Worm (Caenorhabditis elegans): Measurements from ENCODE around the gene spig-7.

spig-7 gene

ce11 chrV:1476284-1476792 is 18.2 kb upstream of the spig-7 start (continued):
- TF ChIP-seq F57A8.1 (GFP tag; optimal IDR thresholded peaks at IDR 0.05) (no peak), snpc-1.1 (tag; optimal IDR thresholded peaks at IDR 0.05; ENCODE audit: insufficient read depth) (no peak), lsl-1 (GFP tag; optimal IDR thresholded peaks at IDR 0.05) (no peak), zim-3 (tag; optimal IDR thresholded peaks at IDR 0.05) (no peak), bed-2 (GFP tag; IDR thresholded peaks at IDR 0.05) (no peak), Y95B8A.8 (GFP tag; IDR thresholded peaks at IDR 0.05) (no peak), egl-18 (GFP tag; IDR thresholded peaks at IDR 0.05) (no peak), ztf-6 (GFP tag; IDR thresholded peaks at IDR 0.05) (no peak), Y67H2A.10 (GFP tag; conservative IDR thresholded peaks at IDR 0.05) (no peak), Y56A3A.18 (GFP tag; IDR thresholded peaks at IDR 0.05) (no peak; the same call in 1 of the 2 replicates), ztf-26 (tag; optimal IDR thresholded peaks at IDR 0.05) (no peak), K12H6.12 (tag; optimal IDR thresholded peaks at IDR 0.05) (no peak), dox-1 (GFP tag; IDR thresholded peaks at IDR 0.05) (no peak), attf-6 (GFP tag; IDR thresholded peaks at IDR 0.05) (0 out of 2 replicates have a peak, but pooled peaks have one; percentile 10), madf-6 (GFP tag; IDR thresholded peaks at IDR 0.05) (peak; percentile 33; the same call in 1 of the 2 replicates), akir-1 (GFP tag; optimal IDR thresholded peaks at IDR 0.05) (no peak), aptf-2 (GFP tag; conservative IDR thresholded peaks at IDR 0.05) (no peak), madf-8 (GFP tag; conservative IDR thresholded peaks at IDR 0.05) (no peak), sea-2 (GFP tag; IDR thresholded peaks at IDR 0.05) (no peak), Y53F4B.3 (GFP tag; IDR thresholded peaks at IDR 0.05) (no peak), C06A6.2 (GFP tag; conservative IDR thresholded peaks at IDR 0.05) (no peak), F52B5.7 (tag; optimal IDR thresholded peaks at IDR 0.05) (no peak), hlh-26 (GFP tag; conservative IDR thresholded peaks at IDR 0.05) (no peak), egrh-3 (GFP tag; IDR thresholded peaks at IDR 0.05) (no peak), cebp-1 (GFP tag; IDR thresholded peaks at IDR 0.05) (no peak), cebp-1 (tag; optimal IDR thresholded peaks at IDR 0.05) (no peak), ekl-4 (GFP tag; IDR thresholded peaks at IDR 0.05) (peak; percentile 13; the same call in 1 of the 2 replicates), chd-7 (tag; optimal IDR thresholded peaks at IDR 0.05) (no peak), B0035.1 (tag; optimal IDR thresholded peaks at IDR 0.05) (no peak), nhr-179 (tag; optimal IDR thresholded peaks at IDR 0.05) (no peak), ama-1 (optimal IDR thresholded peaks at IDR 0.05) (no peak), ama-1 (GFP tag; optimal IDR thresholded peaks at IDR 0.05) (peak in 1 of 2 experiments; percentile 50), F55B11.4 (tag; optimal IDR thresholded peaks at IDR 0.05; ENCODE audit: borderline replicate concordance, insufficient read depth) (no peak), madf-10 (tag; optimal IDR thresholded peaks at IDR 0.05) (no peak), ets-4 (GFP tag; optimal IDR thresholded peaks at IDR 0.05) (no peak), lin-54 (GFP tag; optimal IDR thresholded peaks at IDR 0.05) (no peak), ceh-27 (GFP tag; optimal IDR thresholded peaks at IDR 0.05) (no peak), nfya-1 (tag; optimal IDR thresholded peaks at IDR 0.05; ENCODE audit: borderline replicate concordance, insufficient read depth) (no peak), nfya-2 (GFP tag; IDR thresholded peaks at IDR 0.05) (no peak), zfh-2 (GFP tag; conservative IDR thresholded peaks at IDR 0.05) (no peak), pbrm-1 (GFP tag; IDR thresholded peaks at IDR 0.05) (0 out of 2 replicates have a peak, but pooled peaks have one; percentile 11), lag-1 (GFP tag; IDR thresholded peaks at IDR 0.05) (no peak), snpc-3.4 (tag; optimal IDR thresholded peaks at IDR 0.05) (peak; percentile 63), Y79H2A.3 (GFP tag; conservative IDR thresholded peaks at IDR 0.05) (0 out of 2 replicates have a peak, but pooled peaks have one; percentile 8), lsy-27 (tag; optimal IDR thresholded peaks at IDR 0.05; ENCODE audit: borderline replicate concordance, insufficient read depth) (no peak), F22D6.2 (tag; optimal IDR thresholded peaks at IDR 0.05) (no peak), pha-4 (tag; optimal IDR thresholded peaks at IDR 0.05) (no peak), K11D2.4 (GFP tag; IDR thresholded peaks at IDR 0.05) (no peak)

Measured in whole organism, young adult.